Worm (Caenorhabditis elegans): Measurements from ENCODE around the gene arrd-12.
A peak's percentile ranks its signal among the peaks of the same experiment; 100 is the strongest.

The arrd-12 gene

ce11 chrII:13736906-13737305, 29.1 kb upstream of the arrd-12 start:
- TF ChIP-seq cnd-1 (tag; optimal IDR thresholded peaks at IDR 0.05) (peak; percentile 8), zip-8 (tag; optimal IDR thresholded peaks at IDR 0.05) (no peak), ces-1 (GFP tag; optimal IDR thresholded peaks at IDR 0.05) (no peak), nhr-2 (tag; optimal IDR thresholded peaks at IDR 0.05) (peak; percentile 65), unc-62 (GFP tag; optimal IDR thresholded peaks at IDR 0.05) (peak; percentile 43)

DNA sequence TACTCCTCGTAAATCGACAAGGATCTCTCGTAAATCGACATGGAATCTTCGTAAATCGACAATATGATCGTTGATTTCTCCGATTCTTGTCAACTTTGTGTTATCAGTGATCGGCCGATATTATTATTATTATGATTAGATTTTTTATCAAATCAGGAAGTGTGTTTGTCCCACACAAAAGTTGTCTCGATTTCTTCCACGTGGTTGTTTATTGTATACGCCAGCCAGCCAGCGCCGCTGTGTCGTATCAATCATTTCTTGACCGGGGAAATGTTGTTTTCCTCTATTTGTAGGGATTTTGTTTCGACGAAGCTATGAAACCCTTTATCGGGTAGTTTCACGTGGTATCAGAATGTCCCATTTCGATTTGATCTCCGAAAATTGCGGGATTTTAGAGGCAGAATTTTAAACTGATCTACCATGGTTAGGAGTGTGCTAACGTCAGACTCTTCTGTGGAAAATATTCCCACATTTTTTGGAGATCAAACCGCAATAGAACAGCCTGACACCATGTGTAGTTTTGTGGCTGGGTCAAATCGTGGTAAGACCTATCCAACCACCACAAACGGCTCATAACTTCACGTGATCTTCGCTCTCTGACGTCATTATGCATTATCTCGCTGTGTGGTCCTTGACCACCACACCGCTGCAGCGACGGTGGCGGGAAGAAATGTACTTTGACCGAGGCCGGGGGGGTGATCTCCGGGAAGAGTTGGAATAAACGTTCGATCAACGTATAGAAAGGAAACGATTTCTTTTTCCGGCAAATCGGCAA, 28.1 kb upstream of the arrd-12 start:
- TF ChIP-seq nhr-12 (tag; optimal IDR thresholded peaks at IDR 0.05): no peak
- TF ChIP-seq nhr-2 (tag; optimal IDR thresholded peaks at IDR 0.05): peak; percentile 57
- TF ChIP-seq mab-5 (tag; optimal IDR thresholded peaks at IDR 0.05): no peak
- TF ChIP-seq M03D4.4 (tag; optimal IDR thresholded peaks at IDR 0.05): no peak
- TF ChIP-seq ztf-11 (tag; optimal IDR thresholded peaks at IDR 0.05): no peak
- no peak for TF ChIP-seq nhr-76 (tag; optimal IDR thresholded peaks at IDR 0.05)
- TF ChIP-seq drap-1 (GFP tag; optimal IDR thresholded peaks at IDR 0.05): no peak
- no peak for TF ChIP-seq ceh-83 (GFP tag; optimal IDR thresholded peaks at IDR 0.05)
- TF ChIP-seq zip-8 (tag; optimal IDR thresholded peaks at IDR 0.05): no peak
- no peak for TF ChIP-seq ham-2 (GFP tag; optimal IDR thresholded peaks at IDR 0.05)
- no peak for TF ChIP-seq sptf-1 (tag; optimal IDR thresholded peaks at IDR 0.05)
- TF ChIP-seq bed-3 (GFP tag; optimal IDR thresholded peaks at IDR 0.05): no peak
- peak; percentile 8 for TF ChIP-seq elt-1 (tag; optimal IDR thresholded peaks at IDR 0.05; ENCODE audit: borderline replicate concordance, insufficient read depth)
- peak; percentile 1 for TF ChIP-seq elt-3 (tag; optimal IDR thresholded peaks at IDR 0.05)
- TF ChIP-seq lin-13 (tag; optimal IDR thresholded peaks at IDR 0.05): peak; percentile 14

- peak; percentile 47 for TF ChIP-seq hlh-1 (tag; optimal IDR thresholded peaks at IDR 0.05)
- TF ChIP-seq mep-1 (tag; optimal IDR thresholded peaks at IDR 0.05): no peak
- peak; percentile 57 for TF ChIP-seq cnd-1 (tag; optimal IDR thresholded peaks at IDR 0.05)
- peak; percentile 16 for TF ChIP-seq pha-4 (tag; optimal IDR thresholded peaks at IDR 0.05)
Measured at ce11 chrII:13739423-13739822, 26.6 kb upstream of the arrd-12 start.

- TF ChIP-seq unc-62 (GFP tag; optimal IDR thresholded peaks at IDR 0.05) (no peak), zip-8 (tag; optimal IDR thresholded peaks at IDR 0.05) (no peak), nhr-2 (tag; optimal IDR thresholded peaks at IDR 0.05) (no peak), ceh-83 (GFP tag; optimal IDR thresholded peaks at IDR 0.05) (no peak), bed-3 (GFP tag; optimal IDR thresholded peaks at IDR 0.05) (no peak), nhr-237 (tag; optimal IDR thresholded peaks at IDR 0.05) (no peak), ztf-11 (tag; optimal IDR thresholded peaks at IDR 0.05) (no peak), mep-1 (tag; optimal IDR thresholded peaks at IDR 0.05) (no peak), elt-3 (tag; optimal IDR thresholded peaks at IDR 0.05) (no peak), hlh-1 (tag; optimal IDR thresholded peaks at IDR 0.05) (no peak), ces-1 (GFP tag; optimal IDR thresholded peaks at IDR 0.05) (no peak), nhr-12 (tag; optimal IDR thresholded peaks at IDR 0.05) (no peak), pha-4 (tag; optimal IDR thresholded peaks at IDR 0.05) (no peak), nhr-28 (tag; optimal IDR thresholded peaks at IDR 0.05) (no peak), ceh-39 (tag; optimal IDR thresholded peaks at IDR 0.05) (no peak), elt-1 (tag; optimal IDR thresholded peaks at IDR 0.05; ENCODE audit: borderline replicate concordance, insufficient read depth) (no peak), mls-2 (tag; optimal IDR thresholded peaks at IDR 0.05) (no peak), ceh-43 (GFP tag; optimal IDR thresholded peaks at IDR 0.05) (no peak), blmp-1 (tag; optimal IDR thresholded peaks at IDR 0.05) (no peak), snpc-4 (tag; optimal IDR thresholded peaks at IDR 0.05) (no peak)
Measured at ce11 chrII:13741449-13741848, 24.6 kb upstream of the arrd-12 start, which contains the start of gene mig-14. mig-14 (plus strand) TSS chrII:13741738.

ce11 chrII:13750128-13750527, 15.9 kb upstream of the arrd-12 start:
- TF ChIP-seq zip-8 (tag; optimal IDR thresholded peaks at IDR 0.05) (no peak), unc-62 (GFP tag; optimal IDR thresholded peaks at IDR 0.05) (no peak), drap-1 (GFP tag; optimal IDR thresholded peaks at IDR 0.05) (no peak), ces-1 (GFP tag; optimal IDR thresholded peaks at IDR 0.05) (no peak), nhr-28 (tag; optimal IDR thresholded peaks at IDR 0.05) (no peak), ztf-11 (tag; optimal IDR thresholded peaks at IDR 0.05) (no peak)

ce11 chrII:13751030-13751429, 15.0 kb upstream of the arrd-12 start:
- no peak for TF ChIP-seq drap-1 (GFP tag; optimal IDR thresholded peaks at IDR 0.05)
- no peak for TF ChIP-seq bed-3 (GFP tag; optimal IDR thresholded peaks at IDR 0.05)
- no peak for TF ChIP-seq nhr-12 (tag; optimal IDR thresholded peaks at IDR 0.05)
- TF ChIP-seq mep-1 (tag; optimal IDR thresholded peaks at IDR 0.05): no peak
- TF ChIP-seq tbx-8 (GFP tag; optimal IDR thresholded peaks at IDR 0.05): no peak
